Fruit fly (Drosophila melanogaster): Measurements from ENCODE around the gene CG4836.

- TF ChIP-seq EcR (GFP tag; optimal IDR thresholded peaks at IDR 0.05), result no peak
- no peak for TF ChIP-seq CG8478 (optimal IDR thresholded peaks at IDR 0.05)
- no peak for TF ChIP-seq Dll (optimal IDR thresholded peaks at IDR 0.05)
Observed at dm6 chr3R:20006617-20007016, 7.1 kb upstream of the CG4836 start.

Measured in whole organism.